Fruit fly (Drosophila melanogaster) whole organism, prepupa: ENCODE measurements around the gene CG42263.

Source experiments
- CG6276 ChIP-seq: fragments of 200-800 bp; sonication (Bioruptor generic); optimal IDR thresholded peaks from 2 replicates; lab custom pipeline; 2017; ENCODE audit warnings: missing biosample characterization, mild to moderate bottlenecking, missing genetic modification characterization
- Lpt ChIP-seq: fragments of 200-800 bp; sonication (Bioruptor generic); optimal IDR thresholded peaks from 3 replicates; lab custom pipeline; 2016; ENCODE audit warnings: missing biosample characterization, missing genetic modification characterization

DNA sequence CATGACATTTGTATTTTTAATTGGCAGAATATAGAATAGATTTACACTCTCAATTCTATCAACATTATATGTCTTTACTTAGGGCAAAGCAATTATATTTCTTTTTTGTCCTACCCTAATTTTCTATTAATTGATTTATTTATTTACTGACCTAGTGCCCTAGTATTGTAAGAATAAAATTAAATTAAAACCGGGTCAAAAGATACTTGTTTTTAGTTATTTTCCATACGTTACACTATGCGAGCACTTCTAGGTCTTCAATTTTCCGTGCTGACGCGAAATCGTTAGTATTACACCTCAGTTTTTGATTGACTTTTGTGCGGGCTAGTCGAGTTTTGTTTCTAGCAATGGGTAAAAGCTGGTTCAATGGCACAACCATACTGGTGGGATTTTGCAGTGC lies 24.2 kb downstream of the CG42263 start, which contains the start of gene CG46462:
- no peak for TF ChIP-seq Lpt (GFP tag; lab: Kevin White, UChicago)
- TF ChIP-seq CG6276 (GFP tag; lab: Kevin White, UChicago) = no peak
